Worm (Caenorhabditis elegans): ENCODE data around the gene htas-1.

- TF ChIP-seq K12H6.12 (tag; optimal IDR thresholded peaks at IDR 0.05) (no peak), let-526 (GFP tag; IDR thresholded peaks at IDR 0.05) (no peak), pbrm-1 (GFP tag; IDR thresholded peaks at IDR 0.05) (no peak), hsf-1 (GFP tag; IDR thresholded peaks at IDR 0.05) (no peak), ceh-27 (GFP tag; optimal IDR thresholded peaks at IDR 0.05) (no peak), B0035.1 (tag; optimal IDR thresholded peaks at IDR 0.05) (no peak)
Observed at ce11 chrIV:9643188-9643587, 40.1 kb downstream of the htas-1 start, which contains the start of gene degl-2.

All from whole organism, young adult.